Worm (Caenorhabditis elegans) whole organism, L1 larva: Measurements from ENCODE around the gene cyp-23A1.

Source experiments
- C16A3.4 ChIP-seq: fragments of 150-350 bp; optimal IDR thresholded peaks from 2 replicates; lab custom pipeline; 2014; ENCODE audit warnings: missing biosample characterization, missing genetic modification characterization
- blmp-1 ChIP-seq: fragments of 150-350 bp; optimal IDR thresholded peaks from 2 replicates; lab custom pipeline; 2014; ENCODE audit warnings: missing biosample characterization, missing genetic modification characterization
- ceh-8 ChIP-seq: fragments of 200-800 bp; sonication (Bioruptor generic); optimal IDR thresholded peaks from 2 replicates; lab custom pipeline; 2018; ENCODE audit warnings: mild to moderate bottlenecking, missing genetic modification characterization, moderate library complexity, missing compliant biosample characterization
- dpl-1 ChIP-seq, 3 experiments: fragments of 150-350 bp in 2 of 3; sonication (generic microtip) in 1 of 3; optimal IDR thresholded peaks; 2 replicates each; lab custom pipeline; 2014 to 2017; ENCODE audit warnings: missing biosample characterization in 3 of 3, missing genetic modification characterization in 3 of 3, missing genetic modification reagents in 3 of 3
- efl-1 ChIP-seq, 4 experiments: fragments of 150-350 bp; optimal IDR thresholded peaks in 3 of 4; peaks in 1 of 4; 1 replicate in 1 of 4; 2 replicates in 3 of 4; lab custom pipeline; 2014; ENCODE audit warnings: missing biosample characterization in 2 of 4, missing genetic modification characterization in 2 of 4, missing genetic modification reagents in 2 of 4
- efl-3 ChIP-seq: fragments of 200-800 bp; sonication (Bioruptor generic); optimal IDR thresholded peaks from 2 replicates; lab custom pipeline; 2018; ENCODE audit warnings: mild to moderate bottlenecking, missing genetic modification characterization, missing compliant biosample characterization
- egl-27 ChIP-seq, 2 experiments: fragments of 150-350 bp in 1 of 2; sonication (generic microtip); optimal IDR thresholded peaks; 3 replicates each; lab custom pipeline; 2017 to 2018; ENCODE audit warnings: missing biosample characterization in 2 of 2, missing genetic modification characterization in 2 of 2, missing genetic modification reagents in 2 of 2
- elt-2 ChIP-seq: sonication (generic microtip); optimal IDR thresholded peaks from 2 replicates; lab custom pipeline; 2016; ENCODE audit warnings: missing genetic modification characterization, mild to moderate bottlenecking, inconsistent platforms, missing compliant biosample characterization, missing genetic modification reagents
- elt-3 ChIP-seq, 6 experiments: fragments of 150-350 bp in 1 of 6; sonication (generic microtip); optimal IDR thresholded peaks; 2 replicates each; lab custom pipeline; 2017 to 2018; ENCODE audit warnings: missing biosample characterization in 6 of 6, missing genetic modification characterization in 6 of 6, inconsistent platforms in 1 of 6
- jun-1 ChIP-seq: fragments of 150-350 bp; optimal IDR thresholded peaks from 2 replicates; lab custom pipeline; 2014; ENCODE audit warnings: missing biosample characterization, missing genetic modification reagents, missing genetic modification characterization
- lin-14 ChIP-seq: fragments of 200-800 bp; sonication (Bioruptor generic); optimal IDR thresholded peaks from 2 replicates; lab custom pipeline; 2018; ENCODE audit warnings: mild to moderate bottlenecking, missing genetic modification characterization, moderate library complexity, missing compliant biosample characterization
- nhr-11 ChIP-seq: fragments of 150-350 bp; optimal IDR thresholded peaks from 2 replicates; lab custom pipeline; 2014; ENCODE audit warnings: missing biosample characterization, missing genetic modification characterization
- nhr-19 ChIP-seq: fragments of 200-800 bp; sonication (Bioruptor generic); conservative IDR thresholded peaks from 2 replicates; pipeline ENCODE4 v1.3.6; 2022; ENCODE audit warnings: missing genetic modification characterization, missing compliant biosample characterization
- nhr-20 ChIP-seq: sonication (generic microtip); optimal IDR thresholded peaks from 2 replicates; lab custom pipeline; 2016; ENCODE audit warnings: mild to moderate bottlenecking, missing genetic modification characterization, missing compliant biosample characterization
- nhr-85 ChIP-seq: sonication (generic microtip); peaks from one replicate; lab custom pipeline; 2016; ENCODE audit warnings: missing genetic modification characterization, inconsistent platforms, missing compliant biosample characterization
- nhr-90 ChIP-seq: sonication (generic microtip); optimal IDR thresholded peaks from 2 replicates; lab custom pipeline; 2016; ENCODE audit warnings: mild to moderate bottlenecking, missing genetic modification characterization, missing compliant biosample characterization; ENCODE audit not compliant: poor library complexity
- pqm-1 ChIP-seq: sonication (generic microtip); optimal IDR thresholded peaks from 3 replicates; lab custom pipeline; 2017; ENCODE audit warnings: missing biosample characterization, missing genetic modification characterization
- rnt-1 ChIP-seq: sonication (generic microtip); optimal IDR thresholded peaks from 2 replicates; lab custom pipeline; 2016; ENCODE audit warnings: mild to moderate bottlenecking, missing genetic modification characterization, moderate library complexity, missing compliant biosample characterization
- snu-23 ChIP-seq: sonication (generic microtip); optimal IDR thresholded peaks from 2 replicates; lab custom pipeline; 2016; ENCODE audit warnings: missing genetic modification characterization, missing compliant biosample characterization
- tbx-2 ChIP-seq: sonication (generic microtip); optimal IDR thresholded peaks from 2 replicates; lab custom pipeline; 2016; ENCODE audit warnings: missing genetic modification characterization, missing compliant biosample characterization
- unc-30 ChIP-seq: sonication (generic microtip); optimal IDR thresholded peaks from 2 replicates; lab custom pipeline; 2017; ENCODE audit warnings: missing biosample characterization, missing genetic modification characterization

Gene cyp-23A1

DNA sequence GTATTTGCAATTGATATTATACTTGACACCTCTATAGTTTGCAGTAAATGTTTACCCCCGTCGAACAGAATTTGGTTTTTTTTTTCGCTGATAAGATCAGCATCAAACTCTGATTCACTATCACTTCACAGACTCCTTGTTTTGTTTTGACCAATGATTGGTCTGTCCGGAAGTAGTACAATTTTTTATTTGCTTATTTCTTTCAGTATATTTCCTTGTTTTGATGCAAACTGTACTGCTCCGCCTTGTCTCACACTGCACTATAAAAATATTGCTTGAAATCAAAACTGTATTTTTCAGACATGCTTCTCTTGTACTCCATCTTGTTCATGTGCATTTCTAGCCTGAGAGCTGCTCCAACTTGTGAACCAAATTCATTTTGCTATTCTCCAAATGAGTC, 45.5 kb downstream of the cyp-23A1 start, which contains the start of gene M03A1.3:
M03A1.3 (plus strand) TSS at position 301 of the 400 bp plus-strand sequence.
- TF ChIP-seq blmp-1 (tag; lab: Kevin White, UChicago): no peak
- no peak for TF ChIP-seq tbx-2 (tag; lab: Kevin White, UChicago)
- TF ChIP-seq nhr-19: no peak
- TF ChIP-seq dpl-1 (GFP tag; optimal IDR thresholded peaks at IDR 0.05; lab: Kevin White, UChicago): no peak
- no peak for TF ChIP-seq unc-30 (tag; lab: Kevin White, UChicago)
- no peak for TF ChIP-seq pqm-1
- TF ChIP-seq ceh-8: no peak
- no peak for TF ChIP-seq egl-27 (tag; optimal IDR thresholded peaks at IDR 0.05; lab: Kevin White, UChicago)

DNA sequence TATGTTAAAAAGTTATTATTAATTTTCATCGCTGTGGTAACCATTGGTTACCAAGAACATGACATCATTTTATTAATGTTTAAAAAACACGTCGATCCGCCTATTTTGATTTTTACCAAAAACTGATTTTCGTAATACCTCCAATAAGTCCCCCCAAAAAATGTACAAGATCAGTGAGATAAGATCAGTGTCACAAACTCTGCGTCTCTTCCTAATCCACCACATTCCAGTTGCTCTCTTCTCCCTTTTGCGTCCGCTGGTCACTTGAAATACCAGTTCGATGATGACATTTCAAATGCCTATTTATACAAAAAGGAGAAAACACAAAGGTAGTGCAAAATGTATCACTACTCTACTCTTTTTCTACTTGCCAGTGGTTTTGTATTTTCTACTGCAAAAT, 48.1 kb downstream of the cyp-23A1 start, which contains the start of gene M03A1.8:
M03A1.8 (plus strand) TSS at position 269 of the 400 bp plus-strand sequence.
- TF ChIP-seq nhr-20 (tag; lab: Kevin White, UChicago) (peak; percentile 19), rnt-1 (tag; lab: Kevin White, UChicago) (peak; percentile 10), nhr-85 (tag; lab: Kevin White, UChicago) (peak; percentile 83), snu-23 (GFP tag; lab: Kevin White, UChicago) (peak; percentile 4), lin-14 (GFP tag; lab: Kevin White, UChicago) (peak; percentile 26), C16A3.4 (tag; lab: Kevin White, UChicago) (no peak), efl-3 (GFP tag; lab: Kevin White, UChicago) (no peak), nhr-11 (tag; lab: Kevin White, UChicago) (no peak), blmp-1 (tag; lab: Kevin White, UChicago) (peak; percentile 35)

DNA sequence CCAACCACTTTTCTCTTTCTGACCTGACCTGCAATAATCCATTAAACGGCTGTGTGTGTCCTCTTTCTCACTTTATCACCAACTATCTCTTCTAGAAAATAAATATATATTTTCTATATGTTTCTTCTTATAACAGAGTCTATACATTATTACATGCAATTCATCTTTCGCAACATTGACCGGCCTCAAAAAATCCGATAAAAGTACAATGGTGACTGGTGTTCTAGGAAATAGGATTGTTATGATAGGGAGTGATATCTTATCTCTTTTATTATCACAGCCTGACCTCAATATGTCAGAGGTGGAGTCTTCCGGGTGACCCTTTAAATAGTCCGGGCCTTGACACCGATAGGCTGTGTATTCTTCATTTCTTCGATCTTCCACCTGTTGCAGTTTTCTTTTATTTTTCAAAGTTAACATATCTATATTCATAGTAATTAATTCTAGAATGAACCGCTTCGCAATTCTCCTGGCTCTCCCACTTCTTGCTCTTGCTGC, 50.5 kb downstream of the cyp-23A1 start, which contains the start of gene dao-2:
dao-2 (plus strand) TSS at position 448 of the 498 bp plus-strand sequence.
- TF ChIP-seq efl-1 (optimal IDR thresholded peaks at IDR 0.05; lab: Kevin White, UChicago): no peak
- peak in 1 of 2 experiments; percentile 59 for TF ChIP-seq efl-1 (GFP tag; optimal IDR thresholded peaks at IDR 0.05 in 1 of 2; lab: Kevin White, UChicago)
- no peak for TF ChIP-seq egl-27 (tag; optimal IDR thresholded peaks at IDR 0.05; lab: Kevin White, UChicago)
- TF ChIP-seq elt-3 (tag; optimal IDR thresholded peaks at IDR 0.05; lab: Kevin White, UChicago): peak in 2 of 6 experiments; percentile 50 to 60
- peak; percentile 68 for TF ChIP-seq blmp-1 (tag; lab: Kevin White, UChicago)
- TF ChIP-seq, all 84 proteins: peak for 3

DNA sequence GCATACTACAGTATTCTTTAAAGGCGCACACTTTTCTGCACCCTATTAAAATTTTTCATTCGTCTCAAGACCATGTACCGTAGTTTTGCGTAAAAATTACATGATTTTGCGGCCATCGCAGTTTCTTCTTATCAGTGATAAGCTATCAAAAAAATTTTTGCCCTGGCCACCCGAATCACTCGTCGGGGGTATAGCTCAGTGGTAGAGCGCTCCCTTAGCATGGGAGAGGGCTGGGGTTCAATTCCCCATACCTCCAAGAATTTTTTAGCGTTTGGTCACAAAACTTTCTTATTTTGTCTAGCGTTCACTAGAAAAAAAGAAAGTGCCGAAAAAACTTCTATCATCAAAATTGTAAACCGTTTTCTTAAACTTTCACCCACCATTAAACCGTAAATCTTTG, 53.2 kb downstream of the cyp-23A1 start:
- no peak for TF ChIP-seq jun-1 (tag; lab: Kevin White, UChicago)
- TF ChIP-seq elt-2 (tag; lab: Kevin White, UChicago): peak; percentile 39
- TF ChIP-seq nhr-90 (tag; lab: Kevin White, UChicago): no peak
